Fruit fly (Drosophila melanogaster): ENCODE results near the gene CASK.

Gene CASK

DNA sequence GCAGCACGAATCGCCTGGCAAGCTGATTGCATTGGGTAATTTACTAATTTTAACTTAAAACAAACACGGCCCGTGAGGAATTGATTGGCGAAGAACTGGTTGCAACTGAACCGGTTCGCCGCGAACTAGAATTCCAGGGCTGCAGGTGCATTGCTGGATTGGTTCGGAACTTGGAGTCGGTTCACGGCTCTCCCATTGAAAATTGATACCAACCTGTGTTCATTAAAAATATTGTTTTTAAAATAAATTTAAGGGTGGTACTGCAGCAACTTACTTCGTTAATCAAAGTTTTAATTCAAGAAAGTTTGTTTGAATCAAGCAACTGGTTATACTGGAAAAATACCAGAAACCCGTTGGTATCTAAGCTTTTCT, at the start of gene CASK:
TSS of gene CASK (minus strand) at position 113 of the 372 bp plus-strand sequence.
- TF ChIP-seq OdsH (GFP tag; optimal IDR thresholded peaks at IDR 0.05) (no peak), Smox (GFP tag; optimal IDR thresholded peaks at IDR 0.05) (no peak), Hr39 (GFP tag; optimal IDR thresholded peaks at IDR 0.05) (peak; percentile 5), salr (GFP tag; optimal IDR thresholded peaks at IDR 0.05) (no peak), esn (GFP tag; optimal IDR thresholded peaks at IDR 0.05) (peak; percentile 19), CG11762 (GFP tag; optimal IDR thresholded peaks at IDR 0.05; ENCODE audit: insufficient read depth) (no peak), svp (GFP tag) (peak; percentile 52), fkh (GFP tag; optimal IDR thresholded peaks at IDR 0.05) (peak; percentile 73), CG10669 (GFP tag; optimal IDR thresholded peaks at IDR 0.05) (no peak), Hr4 (GFP tag; optimal IDR thresholded peaks at IDR 0.05) (peak; percentile 3), pdm3 (GFP tag; optimal IDR thresholded peaks at IDR 0.05) (peak; percentile 6), vri (GFP tag; optimal IDR thresholded peaks at IDR 0.05) (no peak)

DNA sequence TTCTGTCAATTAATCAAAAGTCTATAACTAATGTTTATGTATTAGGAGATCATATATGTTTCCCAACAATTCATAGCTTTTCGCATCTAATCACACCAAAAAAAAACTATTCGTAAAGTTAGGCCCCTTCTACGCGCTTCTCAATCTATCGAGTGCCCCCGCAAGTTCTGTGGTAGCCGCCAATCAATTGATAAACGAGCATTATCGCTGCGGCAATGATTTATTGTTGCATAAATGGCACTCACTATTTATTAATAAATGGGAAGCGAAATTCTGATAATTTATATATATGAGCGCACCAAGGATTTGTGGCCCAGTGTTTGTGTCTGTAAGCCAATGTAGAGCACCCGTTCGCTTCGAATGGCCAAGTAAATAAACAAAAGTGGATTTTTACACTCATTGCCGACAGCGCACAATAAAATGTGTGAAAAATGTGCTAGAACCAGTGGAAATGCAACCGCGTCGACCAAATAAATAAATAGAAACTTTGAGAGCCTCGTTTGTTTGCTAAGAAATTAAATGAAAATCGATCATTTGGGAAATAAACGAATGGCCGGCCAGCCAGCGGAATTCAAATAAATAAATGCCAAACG, 49.0 kb upstream of the CASK start:
- TF ChIP-seq Eip78C (GFP tag) (peak; percentile 56), fkh (GFP tag; optimal IDR thresholded peaks at IDR 0.05) (peak; percentile 73), Hr39 (GFP tag; optimal IDR thresholded peaks at IDR 0.05) (no peak)

DNA sequence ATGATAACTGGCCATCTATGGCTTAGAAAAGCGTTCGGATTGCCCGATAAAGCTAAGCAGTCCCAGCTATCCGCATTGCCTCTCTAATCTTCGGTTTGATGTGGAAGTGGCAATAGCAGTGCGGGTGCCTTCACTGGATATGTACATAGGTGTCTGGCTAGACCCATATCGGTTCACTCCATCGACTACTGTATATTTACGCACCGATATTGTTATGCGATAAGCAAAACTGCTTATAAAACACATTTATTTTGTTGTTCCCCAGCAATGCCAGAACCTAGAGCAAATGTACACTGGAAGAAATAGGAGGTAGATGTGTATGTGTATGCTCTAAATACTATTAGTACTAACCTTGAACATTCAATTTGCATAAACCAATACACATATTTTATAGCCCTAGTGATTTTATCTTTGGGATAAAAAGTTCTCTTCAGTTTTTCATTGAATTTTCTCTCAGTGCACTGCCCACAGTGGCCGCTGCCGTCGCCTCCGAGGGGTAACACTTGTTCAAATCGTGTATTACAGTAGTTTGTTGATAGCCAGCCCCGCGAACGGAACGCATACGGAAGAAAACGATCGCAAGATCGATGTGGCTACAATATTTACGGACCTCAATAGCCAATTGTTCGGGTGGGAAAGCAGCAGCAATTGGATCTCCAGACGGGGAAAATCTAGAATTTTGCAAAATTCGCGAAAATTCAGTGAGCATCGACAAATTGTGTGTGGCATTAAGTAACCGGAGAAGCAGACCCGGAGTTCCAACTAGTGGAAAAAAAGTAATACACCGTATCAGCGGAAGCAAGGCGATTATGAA, 47.9 kb upstream of the CASK start, which contains the start of gene CG31431:
TSS of gene CG31431 (plus strand) at position 524 of the 814 bp plus-strand sequence.
- TF ChIP-seq dsx (GFP tag; optimal IDR thresholded peaks at IDR 0.05; ENCODE audit: poor library complexity, severe bottlenecking) (peak; percentile 78), Hr4 (GFP tag; optimal IDR thresholded peaks at IDR 0.05) (peak; percentile 90), CG8319 (GFP tag; optimal IDR thresholded peaks at IDR 0.05) (peak; percentile 66), vri (GFP tag; optimal IDR thresholded peaks at IDR 0.05) (peak; percentile 65), CG6276 (GFP tag; optimal IDR thresholded peaks at IDR 0.05) (peak; percentile 86), esn (GFP tag; optimal IDR thresholded peaks at IDR 0.05) (peak; percentile 61), Sox15 (GFP tag; optimal IDR thresholded peaks at IDR 0.05) (peak; percentile 62), Eip75B (GFP tag; optimal IDR thresholded peaks at IDR 0.05) (peak; percentile 80), Lpt (GFP tag; optimal IDR thresholded peaks at IDR 0.05) (peak; percentile 87), CG16779 (tag; optimal IDR thresholded peaks at IDR 0.05) (peak; percentile 64), fd59A (GFP tag; optimal IDR thresholded peaks at IDR 0.05) (peak; percentile 75), CG3032 (tag; optimal IDR thresholded peaks at IDR 0.05) (peak; percentile 81), spab (GFP tag; optimal IDR thresholded peaks at IDR 0.05) (peak; percentile 77), net (GFP tag; optimal IDR thresholded peaks at IDR 0.05) (peak; percentile 82), CG6163 (GFP tag; IDR thresholded peaks at IDR 0.05) (peak; percentile 92), acj6 (GFP tag; optimal IDR thresholded peaks at IDR 0.05) (peak; percentile 80), fd85E (GFP tag; optimal IDR thresholded peaks at IDR 0.05) (no peak), OdsH (GFP tag; optimal IDR thresholded peaks at IDR 0.05) (peak; percentile 84), Sox14 (GFP tag; optimal IDR thresholded peaks at IDR 0.05) (peak; percentile 66), Eip93F (GFP tag; optimal IDR thresholded peaks at IDR 0.05) (no peak), Hr39 (GFP tag; optimal IDR thresholded peaks at IDR 0.05) (peak; percentile 65), CG11902 (GFP tag; optimal IDR thresholded peaks at IDR 0.05) (peak; percentile 63), CG10631 (GFP tag; optimal IDR thresholded peaks at IDR 0.05) (peak; percentile 77), cyc (GFP tag; optimal IDR thresholded peaks at IDR 0.05) (peak; percentile 68), Eip78C (GFP tag) (peak; percentile 93), Sox102F (GFP tag; optimal IDR thresholded peaks at IDR 0.05) (peak; percentile 37), pdm3 (GFP tag; optimal IDR thresholded peaks at IDR 0.05) (peak; percentile 82), CG11762 (GFP tag; optimal IDR thresholded peaks at IDR 0.05; ENCODE audit: insufficient read depth) (peak; percentile 73), CG31627 (GFP tag; optimal IDR thresholded peaks at IDR 0.05) (peak; percentile 56), Blimp-1 (GFP tag; optimal IDR thresholded peaks at IDR 0.05) (no peak), CG8119 (GFP tag; IDR thresholded peaks at IDR 0.05) (peak; percentile 91), CG15336 (GFP tag; IDR thresholded peaks at IDR 0.05) (peak; percentile 90), ss (GFP tag; optimal IDR thresholded peaks at IDR 0.05) (peak; percentile 58 to 76), Met (GFP tag; optimal IDR thresholded peaks at IDR 0.05) (peak; percentile 52), CG1621 (tag; optimal IDR thresholded peaks at IDR 0.05) (peak; percentile 81), CG8632 (GFP tag; optimal IDR thresholded peaks at IDR 0.05) (peak; percentile 55), salr (GFP tag; optimal IDR thresholded peaks at IDR 0.05) (peak; percentile 41 to 52), achi (GFP tag; optimal IDR thresholded peaks at IDR 0.05) (peak; percentile 79), CG11294 (GFP tag; IDR thresholded peaks at IDR 0.05) (peak; percentile 88), svp (GFP tag) (peak; percentile 66), CG10669 (GFP tag; optimal IDR thresholded peaks at IDR 0.05) (peak; percentile 82)

Data from whole organism, prepupa.